Worm (Caenorhabditis elegans): ENCODE results near the gene pfd-1.
"Not testable (repeated sequence)": the region's sequence is repeated elsewhere in the genome, so short reads cannot be mapped to it uniquely, and the experiment has no call there.

DNA sequence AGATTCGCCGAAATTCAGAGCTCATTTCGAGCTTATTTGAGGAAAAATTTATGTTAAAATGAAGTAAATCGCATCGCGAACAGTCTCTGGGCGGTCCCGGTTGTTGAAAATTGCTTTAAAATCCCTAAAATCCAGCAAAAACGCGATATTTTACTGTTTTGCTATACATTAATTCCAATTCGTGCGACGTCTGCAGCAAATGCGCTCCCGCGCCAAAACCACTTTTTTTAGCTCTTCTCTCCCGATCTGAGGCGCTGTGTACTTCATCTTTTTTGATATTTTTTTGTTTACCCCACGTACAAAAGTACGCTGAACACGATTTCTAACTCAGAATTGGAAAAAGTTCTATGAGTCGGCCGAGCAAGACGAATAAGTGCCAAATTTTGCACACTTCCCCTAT, 49.1 kb downstream of the pfd-1 start, which contains the start of gene R07H5.16:
- not testable (repeated sequence) for TF ChIP-seq C38D4.7 (GFP tag; optimal IDR thresholded peaks at IDR 0.05); unc-86 (tag; optimal IDR thresholded peaks at IDR 0.05); ets-4 (tag; optimal IDR thresholded peaks at IDR 0.05); lin-11 (tag; optimal IDR thresholded peaks at IDR 0.05); C08G9.2 (tag; optimal IDR thresholded peaks at IDR 0.05); F13H6.1 (tag; optimal IDR thresholded peaks at IDR 0.05); ztf-16 (tag; optimal IDR thresholded peaks at IDR 0.05); dmd-4 (tag; optimal IDR thresholded peaks at IDR 0.05; ENCODE audit: borderline replicate concordance); ama-1 (optimal IDR thresholded peaks at IDR 0.05); rnt-1 (tag; optimal IDR thresholded peaks at IDR 0.05)

Data from whole organism, late embryonic.